Worm (Caenorhabditis elegans): ENCODE data around the gene R160.2.

DNA sequence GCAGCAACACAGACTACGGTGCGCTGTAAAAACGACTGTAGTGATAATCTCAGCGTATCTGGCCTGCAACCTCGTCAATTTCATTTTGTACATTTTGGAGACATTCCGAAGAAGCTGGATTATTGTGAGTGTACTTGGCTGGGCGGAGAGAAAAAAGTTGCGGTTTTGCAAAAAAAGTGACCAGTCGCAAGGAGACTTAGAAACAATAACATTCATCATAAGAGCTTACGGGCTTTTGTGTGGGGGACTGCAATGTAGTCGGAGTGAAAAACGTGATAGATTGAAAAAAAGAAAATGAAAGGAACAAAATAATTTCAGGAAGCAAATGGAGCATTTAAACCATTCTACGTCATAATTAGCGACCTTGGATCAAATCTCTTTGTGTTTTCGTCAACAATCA is 31.8 kb upstream of the R160.2 start:
- TF ChIP-seq ama-1 (optimal IDR thresholded peaks at IDR 0.05) (no peak), aly-1 (tag; optimal IDR thresholded peaks at IDR 0.05) (no peak), scrt-1 (GFP tag; IDR thresholded peaks at IDR 0.05) (no peak), pes-1 (GFP tag; IDR thresholded peaks at IDR 0.05) (no peak), hmbx-1 (tag; optimal IDR thresholded peaks at IDR 0.05) (no peak), hnd-1 (tag; optimal IDR thresholded peaks at IDR 0.05) (no peak), B0310.2 (tag; optimal IDR thresholded peaks at IDR 0.05) (no peak), sea-1 (GFP tag; conservative IDR thresholded peaks at IDR 0.05) (no peak)

Data from whole organism, early embryonic.